Fruit fly (Drosophila melanogaster): ENCODE measurements around the gene Vha100-4.

The Vha100-4 gene

dm6 chr3R:18398460-18398901 is 8.9 kb upstream of the Vha100-4 start:
- TF ChIP-seq noc (tag; optimal IDR thresholded peaks at IDR 0.05): no peak

dm6 chr3R:18397834-18398378 is 8.3 kb upstream of the Vha100-4 start:
- no peak for TF ChIP-seq noc (tag; optimal IDR thresholded peaks at IDR 0.05)

- peak; percentile 95 for TF ChIP-seq noc (tag; optimal IDR thresholded peaks at IDR 0.05)
Measured at dm6 chr3R:18396801-18397604, 7.4 kb upstream of the Vha100-4 start, which contains the start of gene Vti1b. Gene Vti1b (plus strand): TSS chr3R:18396995.

dm6 chr3R:18395694-18396093 is 6.1 kb upstream of the Vha100-4 start:
- TF ChIP-seq noc (tag; optimal IDR thresholded peaks at IDR 0.05): no peak

dm6 chr3R:18394876-18395275 is 5.3 kb upstream of the Vha100-4 start:
- no peak for TF ChIP-seq noc (tag; optimal IDR thresholded peaks at IDR 0.05)

- peak; percentile 55 for TF ChIP-seq noc (tag; optimal IDR thresholded peaks at IDR 0.05)
Measured at dm6 chr3R:18393436-18393835, 3.8 kb upstream of the Vha100-4 start.

dm6 chr3R:18385593-18385992 is 4.0 kb downstream of the Vha100-4 start, which contains the start of gene cona:
Gene cona (plus strand): TSS chr3R:18385828.
- TF ChIP-seq noc (tag; optimal IDR thresholded peaks at IDR 0.05): no peak

- TF ChIP-seq noc (tag; optimal IDR thresholded peaks at IDR 0.05): no peak
Measured at dm6 chr3R:18384972-18385371, 4.6 kb downstream of the Vha100-4 start, which contains the start of gene CG14309. Gene CG14309 (minus strand): TSS chr3R:18385072.

- TF ChIP-seq noc (tag; optimal IDR thresholded peaks at IDR 0.05): no peak
Measured at dm6 chr3R:18381014-18381512, 8.5 kb downstream of the Vha100-4 start, which contains the start of gene CG7675. Gene CG7675 (minus strand): TSS chr3R:18381178.

dm6 chr3R:18380251-18380812 is 9.3 kb downstream of the Vha100-4 start:
- TF ChIP-seq noc (tag; optimal IDR thresholded peaks at IDR 0.05): no peak

- TF ChIP-seq noc (tag; optimal IDR thresholded peaks at IDR 0.05): no peak
Measured at dm6 chr3R:18372688-18373304, 16.8 kb downstream of the Vha100-4 start, which contains the start of gene gl. Gene gl (minus strand): TSS chr3R:18372738.

dm6 chr3R:18371346-18371745 is 18.3 kb downstream of the Vha100-4 start:
- no peak for TF ChIP-seq noc (tag; optimal IDR thresholded peaks at IDR 0.05)

dm6 chr3R:18368595-18368994 is 21.0 kb downstream of the Vha100-4 start:
- TF ChIP-seq noc (tag; optimal IDR thresholded peaks at IDR 0.05): no peak

- TF ChIP-seq noc (tag; optimal IDR thresholded peaks at IDR 0.05): no peak
Measured at dm6 chr3R:18366644-18366985, 23.0 kb downstream of the Vha100-4 start.

dm6 chr3R:18365978-18366643 is 23.5 kb downstream of the Vha100-4 start, which contains the start of the genes WRNexo and Nup43:
Gene WRNexo (minus strand): TSS chr3R:18366162.
Gene Nup43 (plus strand): TSS chr3R:18366638.
- no peak for TF ChIP-seq noc (tag; optimal IDR thresholded peaks at IDR 0.05)

Data from whole organism, larva.